Worm (Caenorhabditis elegans): ENCODE data around the gene clec-175.

clec-175 gene

DNA sequence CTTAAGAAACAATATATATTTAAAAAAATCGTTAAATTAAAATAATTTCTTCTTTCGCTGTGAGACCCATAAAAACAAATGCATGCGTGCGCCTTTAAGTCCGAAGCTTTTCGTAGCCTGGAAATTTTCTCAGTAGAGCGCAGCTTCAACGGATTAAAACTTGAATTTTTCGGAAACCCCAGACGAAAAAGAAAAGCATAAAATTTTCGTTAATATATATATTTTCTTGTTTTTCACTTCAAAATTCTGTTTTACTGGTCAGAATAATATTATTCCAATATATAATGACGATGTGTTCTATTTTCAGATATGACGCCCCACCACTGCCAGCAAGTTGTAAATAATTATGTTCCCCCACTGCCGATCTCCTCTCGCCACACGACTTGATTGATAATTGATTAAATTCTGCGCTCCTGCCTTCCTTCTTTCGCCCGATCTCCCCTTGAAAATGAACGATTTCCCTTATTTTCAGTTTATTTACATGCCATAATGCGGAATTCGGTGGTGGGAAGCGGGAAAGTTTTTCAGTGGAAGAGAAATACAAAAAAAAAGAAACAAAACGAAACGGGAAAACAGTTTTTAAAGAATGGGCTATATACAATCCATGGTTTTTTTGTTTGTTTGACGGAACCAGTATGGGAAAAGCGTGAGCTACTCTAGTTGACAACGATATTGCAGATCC, 46.1 kb downstream of the clec-175 start:
- TF ChIP-seq pes-1 (GFP tag; IDR thresholded peaks at IDR 0.05) = no peak
- TF ChIP-seq hmbx-1 (tag; optimal IDR thresholded peaks at IDR 0.05) = no peak
- TF ChIP-seq aly-1 (tag; optimal IDR thresholded peaks at IDR 0.05) = no peak
- no peak for TF ChIP-seq F13C5.2 (tag; optimal IDR thresholded peaks at IDR 0.05)

DNA sequence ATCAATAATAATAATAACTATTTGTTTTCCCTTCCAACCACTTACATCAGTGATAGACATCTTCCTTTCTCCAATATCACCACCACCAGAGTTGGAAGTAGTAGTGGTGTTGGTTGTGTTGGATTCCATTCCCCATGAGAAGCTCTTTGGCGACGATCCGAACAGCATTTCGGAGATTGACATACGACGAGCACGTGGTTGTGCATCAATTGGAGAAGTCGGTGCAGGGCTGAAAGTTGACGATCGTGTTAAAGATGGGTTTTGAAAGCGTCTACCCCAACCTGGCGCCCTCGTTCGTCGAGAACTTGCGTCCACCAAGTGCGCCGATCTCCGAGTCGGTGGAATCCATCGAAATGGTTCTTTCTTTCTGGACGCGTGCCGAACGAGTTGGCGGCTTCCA, 46.9 kb downstream of the clec-175 start:
- TF ChIP-seq aly-1 (tag; optimal IDR thresholded peaks at IDR 0.05) = no peak
- no peak for TF ChIP-seq sea-1 (GFP tag; conservative IDR thresholded peaks at IDR 0.05)
- TF ChIP-seq scrt-1 (GFP tag; IDR thresholded peaks at IDR 0.05) = no peak
- TF ChIP-seq hmbx-1 (tag; optimal IDR thresholded peaks at IDR 0.05) = no peak
- TF ChIP-seq hmg-4 (GFP tag; optimal IDR thresholded peaks at IDR 0.05) = no peak
- no peak for TF ChIP-seq pes-1 (GFP tag; IDR thresholded peaks at IDR 0.05)
- TF ChIP-seq tra-4 (tag; optimal IDR thresholded peaks at IDR 0.05) = no peak
- no peak for TF ChIP-seq ets-7 (tag; optimal IDR thresholded peaks at IDR 0.05)
- no peak for TF ChIP-seq tbx-37 (GFP tag; conservative IDR thresholded peaks at IDR 0.05)

DNA sequence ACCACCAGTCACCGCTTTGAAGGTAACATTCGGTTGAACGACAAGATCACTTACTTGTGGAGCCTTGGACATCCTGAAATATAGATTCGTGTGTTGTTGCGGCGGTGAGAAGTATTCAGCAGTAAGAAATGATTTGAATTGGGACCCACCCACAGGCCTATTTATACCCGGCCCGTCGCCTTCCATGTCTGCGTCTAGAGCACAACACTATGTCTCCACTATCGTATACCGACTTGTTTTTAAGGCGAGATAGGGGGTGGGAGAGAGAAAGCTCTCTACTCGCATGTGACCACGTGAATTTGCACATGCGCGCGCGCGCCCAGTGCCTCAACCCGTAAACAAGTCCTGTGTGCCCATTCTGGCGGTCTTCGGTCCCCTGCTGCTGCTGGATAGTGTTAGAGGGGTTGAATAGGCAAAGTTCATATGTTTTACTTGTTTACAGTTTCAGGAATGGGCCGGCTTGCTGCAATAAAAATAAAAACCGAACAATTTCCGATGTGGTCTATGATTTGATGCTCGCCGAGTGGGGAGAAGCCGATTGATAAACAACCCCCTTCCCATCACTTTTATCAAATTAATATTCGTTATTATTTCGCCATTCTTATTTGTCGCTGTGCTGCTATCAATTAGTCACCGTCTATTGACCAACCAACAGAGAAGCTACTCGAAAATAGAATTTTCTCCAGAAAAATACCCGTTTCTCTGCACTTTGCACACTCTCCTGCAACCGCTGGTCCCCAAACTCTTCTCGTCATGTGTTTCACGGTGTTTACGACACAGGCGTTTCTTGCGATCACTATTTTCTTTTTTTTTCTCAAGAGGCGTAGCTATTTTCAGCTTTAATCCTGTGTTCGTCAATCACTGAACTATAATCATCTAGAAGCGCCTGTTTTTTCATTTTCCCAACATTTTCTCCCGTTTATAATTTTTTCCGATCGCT, 47.9 kb downstream of the clec-175 start:
- no peak for TF ChIP-seq hnd-1 (tag; optimal IDR thresholded peaks at IDR 0.05)
- TF ChIP-seq ets-7 (tag; optimal IDR thresholded peaks at IDR 0.05) = no peak
- no peak for TF ChIP-seq aly-1 (tag; optimal IDR thresholded peaks at IDR 0.05)
- TF ChIP-seq tbx-11 (GFP tag; IDR thresholded peaks at IDR 0.05) = no peak
- TF ChIP-seq pes-1 (GFP tag; IDR thresholded peaks at IDR 0.05) = no peak
- no peak for TF ChIP-seq ama-1 (optimal IDR thresholded peaks at IDR 0.05)
- no peak for TF ChIP-seq tbx-37 (GFP tag; conservative IDR thresholded peaks at IDR 0.05)
- TF ChIP-seq flt-1 (GFP tag; IDR thresholded peaks at IDR 0.05) = no peak
- TF ChIP-seq tra-4 (tag; optimal IDR thresholded peaks at IDR 0.05) = no peak
- TF ChIP-seq hmbx-1 (tag; optimal IDR thresholded peaks at IDR 0.05) = no peak
- no peak for TF ChIP-seq F13C5.2 (tag; optimal IDR thresholded peaks at IDR 0.05)
- TF ChIP-seq hmg-4 (GFP tag; optimal IDR thresholded peaks at IDR 0.05) = no peak

DNA sequence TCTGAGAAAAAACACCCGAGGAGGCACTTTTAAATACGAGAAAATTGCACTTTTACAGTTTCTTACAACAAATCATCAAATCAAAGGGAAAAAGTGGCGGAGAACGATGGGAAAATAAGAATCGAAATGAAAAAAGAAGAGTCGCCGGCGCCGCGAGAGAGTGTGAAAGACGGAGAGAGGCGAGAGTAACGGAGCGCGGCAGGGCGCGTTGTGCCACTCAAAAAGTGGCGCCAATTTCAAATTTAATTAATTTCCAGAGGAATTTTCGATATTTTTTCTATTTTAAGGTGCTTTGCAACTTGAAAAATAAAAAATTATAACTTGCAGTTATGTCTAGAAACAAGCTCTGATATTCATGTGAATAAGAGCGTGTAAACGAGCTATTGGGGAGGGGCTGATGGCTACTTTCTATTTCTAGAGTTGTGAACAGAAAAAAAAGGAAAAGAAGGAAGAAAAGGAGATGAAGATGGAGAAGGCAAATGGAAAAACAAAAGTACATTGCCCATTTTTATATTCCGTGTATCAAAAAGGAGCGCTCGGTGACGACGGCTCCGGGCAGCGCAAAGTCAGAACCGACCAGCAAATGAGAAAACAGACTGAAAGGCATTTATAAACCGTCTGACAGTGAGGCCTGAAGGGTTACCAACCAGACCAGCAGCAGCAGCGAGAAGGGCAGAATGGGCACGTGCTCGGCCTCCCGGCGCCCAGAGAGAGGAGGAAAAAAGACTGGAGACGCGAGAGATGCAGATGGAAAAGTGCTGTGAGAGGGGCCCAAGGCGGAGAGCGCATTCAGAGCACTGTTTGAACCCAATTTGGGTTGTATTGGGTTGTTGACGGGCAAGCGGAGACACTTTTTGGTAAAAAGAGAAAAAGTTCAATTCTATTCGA, 49.0 kb downstream of the clec-175 start:
- TF ChIP-seq B0310.2 (tag; optimal IDR thresholded peaks at IDR 0.05) = no peak
- TF ChIP-seq tra-4 (tag; optimal IDR thresholded peaks at IDR 0.05) = no peak
- TF ChIP-seq hmg-4 (GFP tag; optimal IDR thresholded peaks at IDR 0.05) = no peak
- TF ChIP-seq F13C5.2 (tag; optimal IDR thresholded peaks at IDR 0.05) = no peak
- no peak for TF ChIP-seq sea-1 (GFP tag; conservative IDR thresholded peaks at IDR 0.05)
- no peak for TF ChIP-seq hmbx-1 (tag; optimal IDR thresholded peaks at IDR 0.05)
- no peak for TF ChIP-seq ama-1 (optimal IDR thresholded peaks at IDR 0.05)
- no peak for TF ChIP-seq ets-7 (tag; optimal IDR thresholded peaks at IDR 0.05)
- TF ChIP-seq aly-1 (tag; optimal IDR thresholded peaks at IDR 0.05) = no peak
- no peak for TF ChIP-seq flt-1 (GFP tag; IDR thresholded peaks at IDR 0.05)
- no peak for TF ChIP-seq pes-1 (GFP tag; IDR thresholded peaks at IDR 0.05)
- no peak for TF ChIP-seq ceh-36 (tag; optimal IDR thresholded peaks at IDR 0.05)
- no peak for TF ChIP-seq hnd-1 (tag; optimal IDR thresholded peaks at IDR 0.05)
- TF ChIP-seq scrt-1 (GFP tag; IDR thresholded peaks at IDR 0.05) = no peak

DNA sequence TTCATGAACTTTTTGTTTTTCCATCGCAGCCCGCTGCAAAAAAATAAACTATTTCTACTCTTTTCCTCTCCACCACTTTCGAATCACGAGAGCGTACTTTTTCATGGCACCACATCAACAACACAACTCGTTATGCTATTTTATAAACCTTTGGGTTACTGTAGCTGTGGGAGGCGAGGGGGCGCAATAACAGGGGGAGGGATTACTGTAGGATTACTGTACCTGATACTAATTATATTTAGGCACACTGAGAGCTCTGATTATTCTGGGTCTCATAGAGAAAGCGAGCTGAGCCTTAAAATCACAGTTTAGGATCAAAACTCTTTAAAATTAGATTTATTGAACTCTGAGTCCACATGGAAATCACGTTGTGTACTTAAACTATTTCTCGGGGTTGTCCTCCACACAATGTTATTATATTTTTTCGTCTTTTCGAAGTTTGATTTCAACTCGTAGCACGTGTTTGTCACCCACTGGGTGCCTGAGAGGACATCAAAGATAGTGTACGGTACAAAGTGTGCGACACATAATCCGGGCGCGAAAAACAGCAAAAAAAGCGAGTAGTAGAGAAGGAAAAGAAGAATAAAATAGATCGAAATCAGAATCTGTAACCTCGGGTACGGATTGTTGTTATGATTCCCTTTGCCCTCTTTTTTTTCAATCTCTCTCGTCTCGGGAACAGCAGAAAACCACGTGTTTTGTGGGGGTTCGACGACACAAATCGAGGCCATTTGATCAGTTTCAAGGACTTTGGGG, 50.5 kb downstream of the clec-175 start:
- TF ChIP-seq B0310.2 (tag; optimal IDR thresholded peaks at IDR 0.05) (no peak), ama-1 (optimal IDR thresholded peaks at IDR 0.05) (no peak), ceh-36 (tag; optimal IDR thresholded peaks at IDR 0.05) (no peak), ets-7 (tag; optimal IDR thresholded peaks at IDR 0.05) (no peak), F13C5.2 (tag; optimal IDR thresholded peaks at IDR 0.05) (no peak), hmg-4 (GFP tag; optimal IDR thresholded peaks at IDR 0.05) (no peak), tbx-37 (GFP tag; conservative IDR thresholded peaks at IDR 0.05) (no peak), sea-1 (GFP tag; conservative IDR thresholded peaks at IDR 0.05) (no peak), hmbx-1 (tag; optimal IDR thresholded peaks at IDR 0.05) (no peak), scrt-1 (GFP tag; IDR thresholded peaks at IDR 0.05) (no peak), hnd-1 (tag; optimal IDR thresholded peaks at IDR 0.05) (no peak), ceh-13 (GFP tag; optimal IDR thresholded peaks at IDR 0.05) (no peak)

DNA sequence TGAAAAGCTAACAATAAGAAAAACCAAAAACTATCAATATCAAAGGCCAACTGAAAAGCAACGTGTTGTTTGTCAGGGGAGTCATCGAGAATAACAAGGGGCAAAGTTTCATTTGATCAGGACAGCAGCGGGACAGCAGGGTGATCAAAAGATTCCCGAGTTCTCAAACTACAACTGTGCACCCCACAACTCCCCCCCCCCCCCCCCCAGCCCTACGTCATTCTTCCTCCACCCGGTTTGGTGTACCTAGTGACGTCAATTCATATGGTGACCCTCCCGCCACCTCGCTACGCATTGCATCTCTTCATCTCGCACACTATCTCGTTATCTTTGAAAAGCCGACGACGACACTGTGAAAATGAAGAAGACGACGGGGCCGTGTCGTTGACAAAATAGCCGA, 51.6 kb downstream of the clec-175 start:
- TF ChIP-seq tra-4 (tag; optimal IDR thresholded peaks at IDR 0.05) (no peak), hmbx-1 (tag; optimal IDR thresholded peaks at IDR 0.05) (no peak), ets-7 (tag; optimal IDR thresholded peaks at IDR 0.05) (no peak), hmg-4 (GFP tag; optimal IDR thresholded peaks at IDR 0.05) (no peak), pes-1 (GFP tag; IDR thresholded peaks at IDR 0.05) (no peak), sea-1 (GFP tag; conservative IDR thresholded peaks at IDR 0.05) (no peak), ceh-13 (GFP tag; optimal IDR thresholded peaks at IDR 0.05) (no peak), tbx-37 (GFP tag; conservative IDR thresholded peaks at IDR 0.05) (no peak), tbx-11 (GFP tag; IDR thresholded peaks at IDR 0.05) (no peak), ama-1 (optimal IDR thresholded peaks at IDR 0.05) (no peak), ceh-36 (tag; optimal IDR thresholded peaks at IDR 0.05) (no peak), B0310.2 (tag; optimal IDR thresholded peaks at IDR 0.05) (no peak), hnd-1 (tag; optimal IDR thresholded peaks at IDR 0.05) (no peak), F13C5.2 (tag; optimal IDR thresholded peaks at IDR 0.05) (no peak)

Data from whole organism, early embryonic.